Fruit fly (Drosophila melanogaster) whole organism, embryonic: ENCODE measurements around the gene Mct1.

Experiments
- Antp ChIP-seq: fragments of 200-800 bp; sonication (Bioruptor generic); optimal IDR thresholded peaks from 3 replicates; lab custom pipeline; 2016; ENCODE audit warnings: missing biosample characterization, missing genetic modification characterization
- Atf-2 ChIP-seq: fragments of 200-800 bp; sonication (Bioruptor generic); optimal IDR thresholded peaks from 2 replicates; lab custom pipeline; 2016; ENCODE audit warnings: missing biosample characterization, missing genetic modification characterization
- CG1024 ChIP-seq: fragments of 200-800 bp; sonication (Bioruptor generic); IDR thresholded peaks from 2 replicates; pipeline ENCODE4 v1.3.6; 2022; ENCODE audit warnings: missing biosample characterization, missing genetic modification characterization
- CG10959 ChIP-seq: fragments of 200-800 bp; sonication (Bioruptor generic); IDR thresholded peaks from 2 replicates; pipeline ENCODE4 v1.3.6; 2022; ENCODE audit warnings: missing biosample characterization, missing genetic modification characterization
- CG12942 ChIP-seq: fragments of 200-800 bp; sonication (Bioruptor generic); optimal IDR thresholded peaks from 3 replicates; lab custom pipeline; 2016; ENCODE audit warnings: missing biosample characterization, missing genetic modification characterization
- CG14710 ChIP-seq: fragments of 200-800 bp; sonication (Bioruptor generic); optimal IDR thresholded peaks from 3 replicates; lab custom pipeline; 2019; ENCODE audit warnings: missing biosample characterization, mild to moderate bottlenecking, missing genetic modification characterization, moderate library complexity
- CG15479 ChIP-seq: fragments of 200-800 bp; sonication (Bioruptor generic); optimal IDR thresholded peaks from 3 replicates; lab custom pipeline; 2019; ENCODE audit warnings: missing biosample characterization, mild to moderate bottlenecking, missing genetic modification characterization, moderate library complexity
- CG1603 ChIP-seq: fragments of 200-800 bp; sonication (Bioruptor generic); optimal IDR thresholded peaks from 2 replicates; lab custom pipeline; 2019; ENCODE audit warnings: missing biosample characterization, mild to moderate bottlenecking, missing genetic modification characterization, moderate library complexity
- CG16779 ChIP-seq: fragments of 200-800 bp; sonication (Bioruptor generic); IDR thresholded peaks from 2 replicates; pipeline ENCODE4 v1.3.6; 2022; ENCODE audit warnings: missing biosample characterization, missing genetic modification characterization
- CG18011 ChIP-seq: fragments of 200-800 bp; sonication (Bioruptor generic); optimal IDR thresholded peaks from 2 replicates; lab custom pipeline; 2017; ENCODE audit warnings: missing biosample characterization, missing genetic modification characterization, mild to moderate bottlenecking, moderate library complexity, missing genotype
- CG3163 ChIP-seq: fragments of 200-800 bp; sonication (Bioruptor generic); optimal IDR thresholded peaks from 3 replicates; lab custom pipeline; 2016; ENCODE audit warnings: missing biosample characterization, missing genetic modification characterization
- CG4282 ChIP-seq: fragments of 200-800 bp; sonication (Bioruptor generic); optimal IDR thresholded peaks from 2 replicates; lab custom pipeline; 2016; ENCODE audit warnings: missing biosample characterization, missing genetic modification characterization
- CG4424 ChIP-seq: fragments of 200-800 bp; sonication (Bioruptor generic); optimal IDR thresholded peaks from 3 replicates; lab custom pipeline; 2016; ENCODE audit warnings: missing biosample characterization, missing genetic modification characterization
- CG7839 ChIP-seq: fragments of 200-800 bp; sonication (Bioruptor generic); optimal IDR thresholded peaks from 3 replicates; lab custom pipeline; 2018; ENCODE audit warnings: missing biosample characterization, mild to moderate bottlenecking, missing genetic modification characterization, moderate library complexity
- CG7963 ChIP-seq: fragments of 200-800 bp; sonication (Bioruptor generic); IDR thresholded peaks from 3 replicates; pipeline ENCODE4 v1.3.6; 2022; ENCODE audit warnings: missing biosample characterization, missing genetic modification characterization; ENCODE audit not compliant: partially characterized antibody
- CG8359 ChIP-seq: fragments of 200-800 bp; sonication (Bioruptor generic); optimal IDR thresholded peaks from 2 replicates; lab custom pipeline; 2017; ENCODE audit warnings: missing biosample characterization, mild to moderate bottlenecking, missing genetic modification characterization, borderline replicate concordance
- CG9797 ChIP-seq: fragments of 200-800 bp; sonication (Bioruptor generic); optimal IDR thresholded peaks from 3 replicates; lab custom pipeline; 2018; ENCODE audit warnings: missing biosample characterization, mild to moderate bottlenecking, missing genetic modification characterization
- Dp ChIP-seq: fragments of 200-800 bp; sonication (Bioruptor generic); optimal IDR thresholded peaks from 2 replicates; lab custom pipeline; 2018; ENCODE audit warnings: missing biosample characterization, mild to moderate bottlenecking, missing genetic modification characterization, moderate library complexity
- Fer2 ChIP-seq: fragments of 200-800 bp; sonication (Bioruptor generic); optimal IDR thresholded peaks from 2 replicates; lab custom pipeline; 2018; ENCODE audit warnings: missing biosample characterization, mild to moderate bottlenecking, missing genetic modification characterization, moderate library complexity
- GATAe ChIP-seq: fragments of 200-800 bp; sonication (Bioruptor generic); conservative IDR thresholded peaks from 2 replicates; pipeline ENCODE4 v1.3.6; 2022; ENCODE audit warnings: missing biosample characterization, missing genetic modification characterization
- Kr ChIP-seq: fragments of 200-800 bp; sonication (Bioruptor generic); optimal IDR thresholded peaks from 2 replicates; lab custom pipeline; 2017; ENCODE audit warnings: missing biosample characterization, mild to moderate bottlenecking, missing genetic modification characterization
- Lhr ChIP-seq: fragments of 200-800 bp; sonication (Bioruptor generic); optimal IDR thresholded peaks from 3 replicates; lab custom pipeline; 2017; ENCODE audit warnings: mild to moderate bottlenecking, missing biosample characterization, missing genetic modification reagents, missing genetic modification characterization
- MBD-R2 ChIP-seq: fragments of 200-800 bp; sonication (Bioruptor generic); IDR thresholded peaks from 2 replicates; pipeline ENCODE4 v1.3.6; 2022; ENCODE audit warnings: missing biosample characterization, missing genetic modification characterization
- Nf-YB ChIP-seq: fragments of 200-800 bp; sonication (Bioruptor generic); optimal IDR thresholded peaks from 3 replicates; lab custom pipeline; 2019; ENCODE audit warnings: missing biosample characterization, mild to moderate bottlenecking, missing genetic modification characterization, moderate library complexity
- Nf-YC ChIP-seq: fragments of 200-800 bp; optimal IDR thresholded peaks from 3 replicates; lab custom pipeline; 2019; ENCODE audit warnings: missing biosample characterization, mild to moderate bottlenecking, missing genetic modification characterization, moderate library complexity
- Ssrp ChIP-seq: fragments of 200-800 bp; sonication (Bioruptor generic); optimal IDR thresholded peaks from 2 replicates; lab custom pipeline; 2018; ENCODE audit warnings: missing biosample characterization, mild to moderate bottlenecking, missing genetic modification characterization, moderate library complexity
- YL-1 ChIP-seq: fragments of 200-800 bp; sonication (Bioruptor generic); optimal IDR thresholded peaks from 3 replicates; lab custom pipeline; 2017; ENCODE audit warnings: missing biosample characterization, mild to moderate bottlenecking, missing genetic modification characterization
- ara ChIP-seq: fragments of 200-800 bp; sonication (Bioruptor generic); IDR thresholded peaks from 2 replicates; pipeline ENCODE4 v1.3.6; 2022; ENCODE audit warnings: missing biosample characterization, missing genetic modification characterization
- ash1 ChIP-seq: fragments of 200-800 bp; sonication (Bioruptor generic); optimal IDR thresholded peaks from 2 replicates; lab custom pipeline; 2018; ENCODE audit warnings: missing biosample characterization, mild to moderate bottlenecking, missing genetic modification characterization
- ci ChIP-seq: fragments of 200-800 bp; sonication (Bioruptor generic); IDR thresholded peaks from 3 replicates; pipeline ENCODE4 v1.3.6; 2022; ENCODE audit warnings: missing biosample characterization, missing genetic modification characterization
- crc ChIP-seq: fragments of 200-800 bp; sonication (Bioruptor generic); optimal IDR thresholded peaks from 2 replicates; lab custom pipeline; 2016; ENCODE audit warnings: missing biosample characterization, missing genetic modification characterization
- da ChIP-seq: fragments of 200-800 bp; sonication (Bioruptor generic); optimal IDR thresholded peaks from 2 replicates; lab custom pipeline; 2016; ENCODE audit warnings: missing biosample characterization, missing genetic modification characterization
- danr ChIP-seq: fragments of 200-800 bp; sonication (Bioruptor generic); IDR thresholded peaks from 2 replicates; pipeline ENCODE4 v1.3.6; 2022; ENCODE audit warnings: missing biosample characterization, missing genetic modification characterization
- dpn ChIP-seq, 2 experiments: fragments of 200-800 bp; sonication (Bioruptor generic); optimal IDR thresholded peaks; 3 replicates each; lab custom pipeline; 2016; ENCODE audit warnings: missing biosample characterization in 2 of 2, missing genetic modification characterization in 2 of 2
- ftz-f1 ChIP-seq: fragments of 200-800 bp; sonication (Bioruptor generic); optimal IDR thresholded peaks from 2 replicates; lab custom pipeline; 2016; ENCODE audit warnings: missing biosample characterization, missing genetic modification characterization
- jigr1 ChIP-seq: fragments of 200-800 bp; sonication (Bioruptor generic); IDR thresholded peaks from 3 replicates; pipeline ENCODE4 v1.3.6; 2022; ENCODE audit warnings: missing biosample characterization, missing genetic modification characterization
- kni ChIP-seq: fragments of 200-800 bp; sonication (Bioruptor generic); optimal IDR thresholded peaks from 3 replicates; lab custom pipeline; 2017; ENCODE audit warnings: mild to moderate bottlenecking, missing biosample characterization, missing genetic modification reagents, missing genetic modification characterization
- lola ChIP-seq, 3 experiments: fragments of >200 bp in 2 of 3; fragments of 200-800 bp in 1 of 3; sonication (Bioruptor generic) in 1 of 3; optimal IDR thresholded peaks; 2 replicates each; lab custom pipeline; 2017 to 2019; ENCODE audit warnings: missing biosample characterization in 3 of 3, missing genetic modification characterization in 3 of 3, mild to moderate bottlenecking in 1 of 3, moderate library complexity in 1 of 3
- pros ChIP-seq: fragments of 200-800 bp; sonication (Bioruptor generic); optimal IDR thresholded peaks from 3 replicates; lab custom pipeline; 2019; ENCODE audit warnings: missing biosample characterization, mild to moderate bottlenecking, missing genetic modification characterization, moderate library complexity
- pum ChIP-seq: fragments of 200-800 bp; sonication (Bioruptor generic); optimal IDR thresholded peaks from 2 replicates; lab custom pipeline; 2016; ENCODE audit warnings: missing biosample characterization, missing genetic modification characterization
- seq ChIP-seq: fragments of 200-800 bp; sonication (Bioruptor generic); IDR thresholded peaks from 2 replicates; pipeline ENCODE4 v1.3.6; 2022; ENCODE audit warnings: missing biosample characterization, missing genetic modification characterization
- sima ChIP-seq: fragments of 200-800 bp; sonication (Bioruptor generic); optimal IDR thresholded peaks from 2 replicates; lab custom pipeline; 2016; ENCODE audit warnings: missing biosample characterization, missing genetic modification characterization
- tna ChIP-seq: fragments of 200-800 bp; sonication (Bioruptor generic); IDR thresholded peaks from 2 replicates; pipeline ENCODE4 v1.3.6; 2022; ENCODE audit warnings: missing biosample characterization, missing genetic modification characterization; ENCODE audit not compliant: partially characterized antibody
- tup ChIP-seq: fragments of 200-800 bp; sonication (Bioruptor generic); optimal IDR thresholded peaks from 2 replicates; lab custom pipeline; 2016; ENCODE audit warnings: missing biosample characterization, mild to moderate bottlenecking, missing genetic modification characterization, moderate library complexity
- twi ChIP-seq: fragments of 200-800 bp; optimal IDR thresholded peaks from 2 replicates; lab custom pipeline; 2019; ENCODE audit warnings: missing biosample characterization, mild to moderate bottlenecking, missing genetic modification characterization, moderate library complexity
- unpg ChIP-seq: fragments of 200-800 bp; sonication (Bioruptor generic); optimal IDR thresholded peaks from 3 replicates; lab custom pipeline; 2018; ENCODE audit warnings: missing biosample characterization, mild to moderate bottlenecking, missing genetic modification characterization, moderate library complexity
- vvl ChIP-seq: fragments of 200-800 bp; sonication (Bioruptor generic); IDR thresholded peaks from 2 replicates; pipeline ENCODE4 v1.3.6; 2022; ENCODE audit warnings: missing biosample characterization, missing genetic modification characterization
- zf30C ChIP-seq: fragments of 200-800 bp; sonication (Bioruptor generic); optimal IDR thresholded peaks from 3 replicates; lab custom pipeline; 2018; ENCODE audit warnings: missing biosample characterization, mild to moderate bottlenecking, missing genetic modification characterization

Gene Mct1

dm6 chrX:2188888-2189287, at the start of gene Mct1:
TSS of gene Mct1 (plus strand) at chrX:2189188.
- TF ChIP-seq CG12942: no peak
- TF ChIP-seq vvl (GFP tag; lab: Robert Waterston, UW): no peak

dm6 chrX:2139610-2140009, 49.4 kb upstream of the Mct1 start:
- no peak for TF ChIP-seq tup (GFP tag; lab: Kevin White, UChicago)
- peak; percentile 77 for TF ChIP-seq Nf-YC (tag; lab: Kevin White, UChicago)
- TF ChIP-seq seq: 0 out of 2 replicates have a peak, but pooled peaks have one; percentile 36
- peak; percentile 76 for TF ChIP-seq Kr (GFP tag; lab: Kevin White, UChicago)
- peak; percentile 45 for TF ChIP-seq pros (GFP tag; lab: Kevin White, UChicago)
- no peak for TF ChIP-seq jigr1 (GFP tag; lab: Robert Waterston, UW)
- TF ChIP-seq Nf-YB (GFP tag; lab: Kevin White, UChicago): peak; percentile 55

dm6 chrX:2140487-2140886, 48.5 kb upstream of the Mct1 start:
- no peak for TF ChIP-seq CG10959
- TF ChIP-seq CG1024 (GFP tag; lab: Robert Waterston, UW): no peak
- TF ChIP-seq pum: no peak
- TF ChIP-seq CG4282 (GFP tag; lab: Kevin White, UChicago): no peak
- TF ChIP-seq MBD-R2: no peak
- no peak for TF ChIP-seq lola (GFP tag; optimal IDR thresholded peaks at IDR 0.05; lab: Kevin White, UChicago)
- TF ChIP-seq ci: peak; percentile 48; the same call in 1 of the 3 replicates
- TF ChIP-seq kni: peak; percentile 33
- no peak for TF ChIP-seq Kr (GFP tag; lab: Kevin White, UChicago)
- no peak for TF ChIP-seq CG18011
- TF ChIP-seq Atf-2 (GFP tag; lab: Kevin White, UChicago): no peak
- no peak for TF ChIP-seq Ssrp (tag; lab: Kevin White, UChicago)
- no peak for TF ChIP-seq danr (GFP tag; lab: Robert Waterston, UW)
- TF ChIP-seq da (GFP tag; lab: Kevin White, UChicago): no peak
- TF ChIP-seq tna (GFP tag; lab: Robert Waterston, UW): no peak
- TF ChIP-seq GATAe (GFP tag; lab: Robert Waterston, UW): no peak
- no peak for TF ChIP-seq CG16779
- TF ChIP-seq ftz-f1 (GFP tag; lab: Kevin White, UChicago): no peak
- TF ChIP-seq dpn (GFP tag; optimal IDR thresholded peaks at IDR 0.05; lab: Kevin White, UChicago): no peak
- no peak for TF ChIP-seq YL-1 (GFP tag; lab: Kevin White, UChicago)
- no peak for TF ChIP-seq crc (GFP tag; lab: Kevin White, UChicago)
- TF ChIP-seq CG3163 (GFP tag; lab: Kevin White, UChicago): no peak
- no peak for TF ChIP-seq CG14710 (tag; lab: Kevin White, UChicago)
- no peak for TF ChIP-seq Fer2
- TF ChIP-seq CG15479 (GFP tag; lab: Kevin White, UChicago): no peak
- TF ChIP-seq CG4424: no peak
- TF ChIP-seq zf30C (GFP tag; lab: Kevin White, UChicago): no peak
- TF ChIP-seq unpg (GFP tag; lab: Kevin White, UChicago): no peak
- TF ChIP-seq twi: peak; percentile 9
- no peak for TF ChIP-seq sima (GFP tag; lab: Kevin White, UChicago)
- no peak for TF ChIP-seq ara (GFP tag; lab: Robert Waterston, UW)
- peak; percentile 92 for TF ChIP-seq ash1
- TF ChIP-seq Dp (GFP tag; lab: Kevin White, UChicago): no peak
- TF ChIP-seq Antp (GFP tag; lab: Kevin White, UChicago): no peak
- no peak for TF ChIP-seq CG1603 (tag; lab: Kevin White, UChicago)
- no peak for TF ChIP-seq CG7839 (tag; lab: Kevin White, UChicago)
- TF ChIP-seq CG9797 (GFP tag; lab: Kevin White, UChicago): no peak
- no peak for TF ChIP-seq CG8359 (GFP tag; lab: Kevin White, UChicago)
- no peak for TF ChIP-seq Lhr (GFP tag; lab: Kevin White, UChicago)
- no peak for TF ChIP-seq CG7963 (GFP tag; lab: Robert Waterston, UW)
